Worm (Caenorhabditis elegans): ENCODE data around the gene eif-3.D.

Gene eif-3.D

DNA sequence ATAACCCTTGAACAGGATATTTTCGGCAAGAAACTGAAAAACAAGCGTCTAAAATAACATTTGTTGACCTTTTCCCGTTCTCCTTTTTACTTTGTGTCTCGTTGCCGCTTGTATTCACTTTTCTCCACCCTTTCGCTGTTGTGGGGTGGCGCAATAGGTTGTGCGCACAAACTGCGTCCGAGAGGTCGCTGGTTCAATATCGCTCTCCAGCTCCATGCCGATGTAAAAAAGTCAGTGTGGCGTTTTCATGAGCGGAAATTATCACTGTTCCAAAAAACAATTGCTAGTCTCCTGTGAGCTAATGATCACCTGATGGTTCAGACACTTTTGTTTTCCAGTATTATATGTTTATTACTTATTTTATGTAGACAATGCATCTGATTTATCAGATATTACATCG is 33.8 kb downstream of the eif-3.D start (continued):
- TF ChIP-seq unc-86 (tag; optimal IDR thresholded peaks at IDR 0.05): peak; percentile 91
- TF ChIP-seq ceh-34 (tag; optimal IDR thresholded peaks at IDR 0.05): peak; percentile 94
- TF ChIP-seq lin-11 (tag; optimal IDR thresholded peaks at IDR 0.05): peak; percentile 86
- peak; percentile 76 for TF ChIP-seq sox-2 (GFP tag; IDR thresholded peaks at IDR 0.05)
- TF ChIP-seq elt-4 (tag; optimal IDR thresholded peaks at IDR 0.05): no peak
- TF ChIP-seq tbx-2 (tag; optimal IDR thresholded peaks at IDR 0.05): peak; percentile 93
- TF ChIP-seq hlh-13 (GFP tag; optimal IDR thresholded peaks at IDR 0.05): peak; percentile 88
- TF ChIP-seq elt-2 (tag; optimal IDR thresholded peaks at IDR 0.05): peak; percentile 95
- peak; percentile 86 for TF ChIP-seq C38D4.7 (GFP tag; optimal IDR thresholded peaks at IDR 0.05)
- peak; percentile 77 for TF ChIP-seq ceh-31 (tag; optimal IDR thresholded peaks at IDR 0.05)
- peak; percentile 81 for TF ChIP-seq ahr-1 (tag; optimal IDR thresholded peaks at IDR 0.05)
- peak; percentile 87 for TF ChIP-seq eyg-1 (tag; optimal IDR thresholded peaks at IDR 0.05)
- TF ChIP-seq hlh-6 (tag; optimal IDR thresholded peaks at IDR 0.05): peak; percentile 96
- TF ChIP-seq F13H6.1 (tag; optimal IDR thresholded peaks at IDR 0.05): peak; percentile 69
- TF ChIP-seq ama-1 (optimal IDR thresholded peaks at IDR 0.05): no peak
- peak; percentile 51 for TF ChIP-seq unc-42 (tag; optimal IDR thresholded peaks at IDR 0.05)
- TF ChIP-seq ceh-48 (tag; optimal IDR thresholded peaks at IDR 0.05): peak; percentile 82
- peak; percentile 56 for TF ChIP-seq ceh-22 (tag; optimal IDR thresholded peaks at IDR 0.05)
- TF ChIP-seq Y22D7AL.16 (tag; optimal IDR thresholded peaks at IDR 0.05): peak; percentile 82
- peak; percentile 70 for TF ChIP-seq nfya-1 (tag; optimal IDR thresholded peaks at IDR 0.05)
- peak; percentile 84 for TF ChIP-seq dmd-4 (tag; optimal IDR thresholded peaks at IDR 0.05; ENCODE audit: borderline replicate concordance)
- peak; percentile 3 for TF ChIP-seq ets-4 (tag; optimal IDR thresholded peaks at IDR 0.05)
- TF ChIP-seq npax-4 (tag; optimal IDR thresholded peaks at IDR 0.05): peak; percentile 82
- TF ChIP-seq ceh-6 (GFP tag; optimal IDR thresholded peaks at IDR 0.05): peak; percentile 93
- peak; percentile 72 for TF ChIP-seq K09A11.1 (tag; optimal IDR thresholded peaks at IDR 0.05; ENCODE audit: insufficient read depth)
- peak; percentile 84 for TF ChIP-seq ceh-18 (tag; optimal IDR thresholded peaks at IDR 0.05)
- no peak for TF ChIP-seq nhr-11 (tag; optimal IDR thresholded peaks at IDR 0.05)
- peak; percentile 75 for TF ChIP-seq lim-6 (tag; optimal IDR thresholded peaks at IDR 0.05)
- TF ChIP-seq K02D7.2 (tag; optimal IDR thresholded peaks at IDR 0.05): peak; percentile 90
- TF ChIP-seq pqm-1 (tag; optimal IDR thresholded peaks at IDR 0.05): peak; percentile 73
- peak; percentile 86 for TF ChIP-seq ttx-3 (tag; optimal IDR thresholded peaks at IDR 0.05)
- TF ChIP-seq ceh-2 (tag; optimal IDR thresholded peaks at IDR 0.05): peak; percentile 86
- peak; percentile 89 for TF ChIP-seq sox-4 (tag; optimal IDR thresholded peaks at IDR 0.05)
- peak; percentile 88 for TF ChIP-seq nhr-232 (tag; optimal IDR thresholded peaks at IDR 0.05)
- peak; percentile 63 for TF ChIP-seq ref-2 (tag; optimal IDR thresholded peaks at IDR 0.05)
- TF ChIP-seq ceh-30 (tag; optimal IDR thresholded peaks at IDR 0.05): no peak
- no peak for TF ChIP-seq mec-3 (tag; optimal IDR thresholded peaks at IDR 0.05; ENCODE audit: borderline replicate concordance)
- no peak for TF ChIP-seq unc-55 (GFP tag; optimal IDR thresholded peaks at IDR 0.05)
- peak; percentile 33 for TF ChIP-seq fkh-10 (GFP tag; optimal IDR thresholded peaks at IDR 0.05)
- TF ChIP-seq hlh-30 (tag; optimal IDR thresholded peaks at IDR 0.05; ENCODE audit: insufficient read depth): peak; percentile 4
- TF ChIP-seq sdc-2 (tag; optimal IDR thresholded peaks at IDR 0.05): peak; percentile 78
- peak; percentile 82 for TF ChIP-seq rnt-1 (tag; optimal IDR thresholded peaks at IDR 0.05)
- peak; percentile 70 for TF ChIP-seq dve-1 (tag; optimal IDR thresholded peaks at IDR 0.05)
- peak; percentile 93 for TF ChIP-seq fkh-6 (tag; optimal IDR thresholded peaks at IDR 0.05)

ce11 chrIII:8934378-8934777 is 37.0 kb downstream of the eif-3.D start:
- TF ChIP-seq ets-4 (tag; optimal IDR thresholded peaks at IDR 0.05): no peak
- no peak for TF ChIP-seq zip-5 (tag; optimal IDR thresholded peaks at IDR 0.05)
- no peak for TF ChIP-seq eyg-1 (tag; optimal IDR thresholded peaks at IDR 0.05)
- TF ChIP-seq F13H6.1 (tag; optimal IDR thresholded peaks at IDR 0.05): no peak
- TF ChIP-seq pag-3 (tag; optimal IDR thresholded peaks at IDR 0.05; ENCODE audit: borderline replicate concordance): no peak

All from whole organism, late embryonic.